Fruit fly (Drosophila melanogaster) whole organism, wandering third instar larva: Measurements from ENCODE around the gene CG33784.

Experiments used
- Abd-B ChIP-seq: fragments of >200 bp; optimal IDR thresholded peaks from 2 replicates; lab custom pipeline; 2017; ENCODE audit warnings: missing biosample characterization, missing genetic modification characterization
- CG9705 ChIP-seq: fragments of 200-800 bp; sonication (Bioruptor generic); optimal IDR thresholded peaks from 2 replicates; lab custom pipeline; 2018; ENCODE audit warnings: missing biosample characterization, mild to moderate bottlenecking, missing genetic modification characterization
- Hr78 ChIP-seq: fragments of >200 bp; optimal IDR thresholded peaks from 2 replicates; lab custom pipeline; 2017; ENCODE audit warnings: missing biosample characterization, missing genetic modification characterization
- Sp1 ChIP-seq: fragments of 200-800 bp; sonication (Bioruptor generic); optimal IDR thresholded peaks from 3 replicates; lab custom pipeline; 2019; ENCODE audit warnings: missing biosample characterization, mild to moderate bottlenecking, missing genetic modification characterization, moderate library complexity
- br ChIP-seq: fragments of 200-800 bp; sonication (Bioruptor generic); optimal IDR thresholded peaks from 2 replicates; lab custom pipeline; 2016; ENCODE audit warnings: missing biosample characterization, missing genetic modification characterization
- brk ChIP-seq: fragments of 200-800 bp; sonication (Bioruptor generic); optimal IDR thresholded peaks from 2 replicates; lab custom pipeline; 2016; ENCODE audit warnings: missing biosample characterization, mild to moderate bottlenecking, missing genetic modification characterization
- dmrt93B ChIP-seq: fragments of 200-800 bp; sonication (Bioruptor generic); optimal IDR thresholded peaks from 2 replicates; lab custom pipeline; 2018; ENCODE audit warnings: missing biosample characterization, mild to moderate bottlenecking, missing genetic modification characterization
- ey ChIP-seq: fragments of 200-800 bp; sonication (Bioruptor generic); optimal IDR thresholded peaks from 2 replicates; lab custom pipeline; 2016; ENCODE audit warnings: missing biosample characterization, missing genetic modification characterization
- h ChIP-seq: fragments of 200-800 bp; sonication (Bioruptor generic); optimal IDR thresholded peaks from 3 replicates; lab custom pipeline; 2016; ENCODE audit warnings: missing biosample characterization, mild to moderate bottlenecking, missing genetic modification characterization
- jim ChIP-seq: fragments of 175-275, 200-325 bp; sonication (Bioruptor generic); optimal IDR thresholded peaks from 2 replicates; lab custom pipeline; 2016; ENCODE audit warnings: missing biosample characterization, mild to moderate bottlenecking, missing genetic modification characterization
- pan ChIP-seq: fragments of >200 bp; optimal IDR thresholded peaks from 2 replicates; lab custom pipeline; 2017
- psq ChIP-seq: fragments of 200-800 bp; sonication (Bioruptor generic); optimal IDR thresholded peaks from 3 replicates; lab custom pipeline; 2017; ENCODE audit warnings: missing biosample characterization, mild to moderate bottlenecking, missing genetic modification characterization, moderate library complexity
- sv ChIP-seq: fragments of 200-800 bp; sonication (Bioruptor generic); optimal IDR thresholded peaks from 3 replicates; lab custom pipeline; 2016; ENCODE audit warnings: missing biosample characterization, missing genetic modification characterization
- woc ChIP-seq: sonication (Bioruptor generic); optimal IDR thresholded peaks from 2 replicates; lab custom pipeline; 2016; ENCODE audit warnings: missing biosample characterization, mild to moderate bottlenecking, missing genetic modification characterization

DNA sequence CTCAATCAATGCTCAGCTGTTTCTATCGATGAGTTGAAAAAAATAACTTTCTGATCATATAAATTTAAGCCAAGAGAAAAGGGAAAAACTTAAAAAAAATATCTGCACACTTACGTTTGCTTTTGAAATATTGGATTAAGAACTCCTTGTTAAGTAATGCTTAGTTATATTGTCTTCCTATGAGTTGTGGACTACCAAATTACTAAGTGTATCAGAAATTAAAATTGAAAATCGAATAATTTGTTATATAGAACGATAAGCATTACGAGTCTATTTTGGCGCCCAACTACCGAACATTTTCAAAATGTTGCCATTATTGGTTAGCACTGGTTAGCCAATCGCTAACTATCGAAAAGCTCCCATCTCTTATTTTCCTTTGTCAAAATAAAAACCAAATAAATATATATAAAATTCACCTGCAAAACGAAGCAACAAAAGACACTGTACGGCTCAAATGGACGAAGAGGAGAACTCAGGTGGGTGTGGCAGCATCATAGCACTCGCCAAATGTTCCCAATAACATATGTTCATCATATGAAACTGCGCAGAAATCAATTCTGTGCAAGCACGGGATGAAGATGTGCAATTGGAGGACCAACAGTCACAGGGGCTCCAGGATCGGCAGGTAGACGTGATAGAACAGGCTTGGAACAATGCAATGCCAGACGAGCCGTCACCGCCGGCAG lies 18.7 kb upstream of the CG33784 start, which contains the start of gene ohgt:
- TF ChIP-seq Hr78 (GFP tag; lab: Kevin White, UChicago) (no peak), br (GFP tag; lab: Kevin White, UChicago) (no peak), Abd-B (GFP tag; lab: Kevin White, UChicago) (no peak), Sp1 (GFP tag; lab: Kevin White, UChicago) (peak; percentile 49), dmrt93B (GFP tag; lab: Kevin White, UChicago) (no peak), psq (GFP tag; lab: Kevin White, UChicago) (no peak), ey (GFP tag; lab: Kevin White, UChicago) (peak; percentile 31), sv (GFP tag; lab: Kevin White, UChicago) (peak; percentile 3), woc (GFP tag; lab: Kevin White, UChicago) (peak; percentile 46), pan (lab: Kevin White, UChicago) (no peak), jim (GFP tag; lab: Kevin White, UChicago) (no peak), CG9705 (no peak), brk (GFP tag; lab: Kevin White, UChicago) (no peak), h (GFP tag; lab: Kevin White, UChicago) (peak; percentile 32)
